Worm (Caenorhabditis elegans) whole organism, early embryonic: ENCODE data around the gene T02C1.2.

Experiments
- B0310.2 ChIP-seq: sonication (generic microtip); optimal IDR thresholded peaks from 2 replicates; lab custom pipeline; 2016; ENCODE audit warnings: mild to moderate bottlenecking, missing genetic modification characterization, missing compliant biosample characterization
- F13C5.2 ChIP-seq: sonication (generic microtip); optimal IDR thresholded peaks from 2 replicates; lab custom pipeline; 2017; ENCODE audit warnings: mild to moderate bottlenecking, missing genetic modification characterization, inconsistent platforms, missing compliant biosample characterization
- aly-1 ChIP-seq: sonication (generic microtip); optimal IDR thresholded peaks from 2 replicates; lab custom pipeline; 2016; ENCODE audit warnings: missing genetic modification characterization, missing compliant biosample characterization
- ama-1 ChIP-seq: fragments of 150-350 bp; optimal IDR thresholded peaks from 2 replicates; lab custom pipeline; 2014
- ceh-13 ChIP-seq: fragments of 200-800 bp; sonication (Bioruptor generic); optimal IDR thresholded peaks from 2 replicates; lab custom pipeline; 2018; ENCODE audit warnings: mild to moderate bottlenecking, missing genetic modification characterization, missing compliant biosample characterization
- ceh-36 ChIP-seq: sonication (generic microtip); optimal IDR thresholded peaks from 2 replicates; lab custom pipeline; 2016; ENCODE audit warnings: missing genetic modification characterization, inconsistent platforms, missing compliant biosample characterization
- ets-7 ChIP-seq: sonication (generic microtip); optimal IDR thresholded peaks from 2 replicates; lab custom pipeline; 2016; ENCODE audit warnings: missing genotype, missing genetic modification characterization, missing compliant biosample characterization
- flt-1 ChIP-seq: fragments of 200-800 bp; sonication (Bioruptor generic); IDR thresholded peaks from 2 replicates; pipeline ENCODE4 v1.3.6; 2022; ENCODE audit warnings: missing genetic modification characterization, missing compliant biosample characterization
- hmbx-1 ChIP-seq: sonication (generic microtip); optimal IDR thresholded peaks from 2 replicates; lab custom pipeline; 2016; ENCODE audit warnings: mild to moderate bottlenecking, missing genetic modification characterization, missing compliant biosample characterization
- hmg-4 ChIP-seq: fragments of 200-800 bp; sonication (Bioruptor generic); optimal IDR thresholded peaks from 2 replicates; lab custom pipeline; 2018; ENCODE audit warnings: mild to moderate bottlenecking, missing genetic modification characterization, missing compliant biosample characterization
- hnd-1 ChIP-seq: sonication (generic microtip); optimal IDR thresholded peaks from 2 replicates; lab custom pipeline; 2016; ENCODE audit warnings: missing genetic modification characterization, missing compliant biosample characterization
- pes-1 ChIP-seq: fragments of 200-800 bp; sonication (Bioruptor generic); IDR thresholded peaks from 2 replicates; pipeline ENCODE4 v1.3.6; 2022; ENCODE audit warnings: missing genetic modification reagents, missing genetic modification characterization, missing compliant biosample characterization
- scrt-1 ChIP-seq: fragments of 200-800 bp; sonication (Bioruptor generic); IDR thresholded peaks from 2 replicates; pipeline ENCODE4 v1.3.6; 2022; ENCODE audit warnings: missing genetic modification characterization, missing compliant biosample characterization
- sea-1 ChIP-seq: fragments of 200-800 bp; sonication (Bioruptor generic); conservative IDR thresholded peaks from 2 replicates; pipeline ENCODE4 v1.3.6; 2022; ENCODE audit warnings: missing genetic modification characterization, missing compliant biosample characterization
- tbx-11 ChIP-seq: fragments of 200-800 bp; sonication (Bioruptor generic); IDR thresholded peaks from 2 replicates; pipeline ENCODE4 v1.3.6; 2022; ENCODE audit warnings: missing genetic modification characterization, missing compliant biosample characterization
- tra-4 ChIP-seq: sonication (generic microtip); optimal IDR thresholded peaks from 2 replicates; lab custom pipeline; 2017; ENCODE audit warnings: missing genetic modification characterization, missing compliant biosample characterization

Gene T02C1.2

DNA sequence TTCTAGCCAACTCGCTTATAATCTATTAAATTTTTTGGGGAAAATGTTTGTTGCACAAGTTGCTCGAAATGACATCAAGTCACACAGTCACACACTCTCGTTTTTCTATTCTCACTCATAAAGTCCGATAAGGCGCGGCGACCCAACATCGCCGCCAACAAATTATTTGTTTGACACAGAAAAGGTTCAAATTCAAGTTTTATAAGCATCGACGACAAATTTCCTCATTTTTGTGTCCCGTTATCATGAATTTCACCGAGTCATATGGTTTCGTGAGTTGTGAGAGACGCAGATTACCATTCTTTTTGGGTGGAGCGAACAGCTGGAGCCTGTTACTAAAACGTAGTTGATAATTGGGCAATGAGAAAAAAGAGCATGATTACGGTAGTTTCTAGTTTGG, 39.0 kb downstream of the T02C1.2 start:
- TF ChIP-seq tra-4 (no peak), aly-1 (tag; lab: Kevin White, UChicago) (no peak), ama-1 (lab: Kevin White, UChicago) (no peak), F13C5.2 (no peak), ceh-36 (tag; lab: Kevin White, UChicago) (no peak)

DNA sequence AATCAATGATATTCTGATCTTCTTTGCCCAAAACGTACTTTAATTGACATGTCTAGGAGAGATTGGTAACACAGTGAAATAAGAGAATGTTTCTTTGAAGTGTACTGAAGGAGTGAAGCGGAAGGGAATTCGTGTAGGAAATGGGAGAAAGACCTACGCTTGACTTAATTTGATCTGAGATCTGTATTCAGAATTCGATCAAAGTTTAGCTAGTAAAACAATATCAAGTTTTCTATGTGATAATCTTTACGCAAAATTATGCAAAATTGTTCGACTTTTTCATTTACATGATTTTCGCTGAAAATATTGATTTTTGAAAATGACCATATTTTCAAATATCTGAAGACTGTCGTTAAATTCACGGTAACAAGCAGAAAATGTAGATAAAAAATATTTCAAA, 46.5 kb downstream of the T02C1.2 start, which contains the start of gene K01B6.4:
K01B6.4 (minus strand) TSS at position 101 of the 400 bp plus-strand sequence.
- TF ChIP-seq flt-1 (GFP tag; lab: Robert Waterston, UW) (no peak), ceh-13 (GFP tag; lab: Kevin White, UChicago) (no peak), aly-1 (tag; lab: Kevin White, UChicago) (no peak)

DNA sequence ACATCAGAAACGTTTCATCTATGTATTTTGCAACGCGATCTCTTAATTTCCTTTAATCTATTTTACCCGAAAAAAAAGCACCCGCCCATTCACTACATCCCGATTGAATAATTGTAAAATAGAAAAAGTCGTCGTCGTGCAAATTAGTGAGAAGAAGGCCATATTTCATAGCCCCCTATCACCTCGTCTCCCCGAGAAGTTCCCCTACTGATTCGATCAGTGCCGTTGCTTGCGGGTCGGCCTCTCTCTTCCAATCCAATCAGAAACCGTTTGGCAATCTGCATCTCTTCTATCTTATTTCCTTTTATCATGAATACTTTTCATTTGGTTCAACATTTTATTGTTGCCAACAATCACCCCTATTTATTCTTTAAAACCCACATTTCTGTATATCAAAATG, 48.3 kb downstream of the T02C1.2 start:
- TF ChIP-seq hmg-4 (no peak), tra-4 (no peak), ets-7 (tag; lab: Kevin White, UChicago) (no peak), pes-1 (no peak), flt-1 (GFP tag; lab: Robert Waterston, UW) (no peak), ama-1 (lab: Kevin White, UChicago) (no peak), ceh-13 (GFP tag; lab: Kevin White, UChicago) (no peak), tbx-11 (GFP tag; lab: Robert Waterston, UW) (no peak), aly-1 (tag; lab: Kevin White, UChicago) (no peak), B0310.2 (tag; lab: Kevin White, UChicago) (no peak), ceh-36 (tag; lab: Kevin White, UChicago) (no peak), hnd-1 (no peak), sea-1 (no peak), scrt-1 (GFP tag; lab: Robert Waterston, UW) (no peak)

DNA sequence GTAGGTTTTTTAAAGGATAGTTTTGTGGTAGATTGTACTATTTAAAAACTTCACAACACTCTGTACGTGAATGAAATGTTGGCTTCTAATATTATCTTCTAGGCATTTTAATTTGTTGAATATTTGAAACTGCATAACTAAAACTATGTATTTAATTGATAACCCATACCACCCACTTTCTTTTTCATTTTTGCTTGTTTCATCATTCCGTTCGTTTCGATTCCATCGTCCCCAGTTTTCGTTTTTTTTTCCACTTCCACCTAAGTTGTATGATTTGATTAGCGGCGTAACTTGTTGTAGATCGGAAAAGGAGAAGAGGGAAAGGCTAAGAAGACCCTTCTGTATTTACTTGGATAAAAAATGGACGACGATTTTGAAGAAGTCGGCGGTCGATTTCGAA, 49.1 kb downstream of the T02C1.2 start, which contains the start of gene K01B6.3:
K01B6.3 (plus strand) TSS at position 301 of the 400 bp plus-strand sequence.
- TF ChIP-seq B0310.2 (tag; lab: Kevin White, UChicago) (no peak), ceh-36 (tag; lab: Kevin White, UChicago) (no peak), ama-1 (lab: Kevin White, UChicago) (no peak), tbx-11 (GFP tag; lab: Robert Waterston, UW) (no peak), ceh-13 (GFP tag; lab: Kevin White, UChicago) (no peak), tra-4 (no peak), hnd-1 (no peak), scrt-1 (GFP tag; lab: Robert Waterston, UW) (no peak), sea-1 (no peak)

DNA sequence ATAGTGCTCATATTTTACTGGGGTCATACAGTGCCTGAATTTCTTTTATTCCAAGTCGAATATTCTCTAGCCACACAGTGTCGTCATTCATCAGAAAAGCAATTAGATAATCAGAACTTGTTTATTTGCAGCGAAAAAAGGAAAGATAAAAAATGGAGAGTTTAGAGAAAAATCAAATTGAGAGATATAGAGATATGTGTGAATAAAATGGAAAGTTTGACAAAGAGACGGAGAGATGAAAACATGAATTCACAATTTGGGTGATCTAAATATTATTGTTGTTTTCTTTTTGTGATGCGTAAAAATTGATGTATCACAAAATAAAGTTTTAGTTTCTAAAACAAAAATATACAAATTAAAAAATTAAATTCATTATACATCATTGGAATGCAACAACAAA, 49.8 kb downstream of the T02C1.2 start:
- TF ChIP-seq hnd-1 (no peak), aly-1 (tag; lab: Kevin White, UChicago) (no peak), tbx-11 (GFP tag; lab: Robert Waterston, UW) (no peak), ceh-36 (tag; lab: Kevin White, UChicago) (no peak), ama-1 (lab: Kevin White, UChicago) (no peak), sea-1 (no peak), flt-1 (GFP tag; lab: Robert Waterston, UW) (no peak), hmbx-1 (tag; lab: Kevin White, UChicago) (no peak), ceh-13 (GFP tag; lab: Kevin White, UChicago) (no peak), scrt-1 (GFP tag; lab: Robert Waterston, UW) (no peak), F13C5.2 (no peak), tra-4 (no peak), ets-7 (tag; lab: Kevin White, UChicago) (no peak), B0310.2 (tag; lab: Kevin White, UChicago) (no peak), hmg-4 (no peak)
